Worm (Caenorhabditis elegans) whole organism, L4/young adult: ENCODE data around the gene pals-24.
A peak's percentile ranks its signal among the peaks of the same experiment; 100 is the strongest.
"Not testable (repeated sequence)": the region's sequence is repeated elsewhere in the genome, so short reads cannot be mapped to it uniquely, and the experiment has no call there.

Experiments
- W03F9.2 ChIP-seq: fragments of 150-350 bp; optimal IDR thresholded peaks from 2 replicates; lab custom pipeline; 2014; ENCODE audit warnings: missing biosample characterization, missing genetic modification characterization
- dao-5 ChIP-seq: sonication (generic microtip); optimal IDR thresholded peaks from 2 replicates; lab custom pipeline; 2016; ENCODE audit warnings: missing genotype, missing genetic modification characterization, moderate library complexity, missing compliant biosample characterization
- him-1 ChIP-seq: sonication (generic microtip); optimal IDR thresholded peaks from 2 replicates; lab custom pipeline; 2016; ENCODE audit warnings: missing genotype, missing genetic modification reagents, missing genetic modification characterization, missing compliant biosample characterization

Gene pals-24

ce11 chrIII:120199-120598 is at the start of gene pals-24:
pals-24 (plus strand) TSS chrIII:120435.
- no peak for TF ChIP-seq dao-5 (tag; lab: Kevin White, UChicago)
- no peak for TF ChIP-seq W03F9.2 (tag; lab: Kevin White, UChicago)
- no peak for TF ChIP-seq him-1

- no peak for TF ChIP-seq W03F9.2 (tag; lab: Kevin White, UChicago)
- TF ChIP-seq dao-5 (tag; lab: Kevin White, UChicago) = no peak
- no peak for TF ChIP-seq him-1
These were observed 48.2 kb upstream of the pals-24 start for ce11 chrIII:72078-72477.

DNA sequence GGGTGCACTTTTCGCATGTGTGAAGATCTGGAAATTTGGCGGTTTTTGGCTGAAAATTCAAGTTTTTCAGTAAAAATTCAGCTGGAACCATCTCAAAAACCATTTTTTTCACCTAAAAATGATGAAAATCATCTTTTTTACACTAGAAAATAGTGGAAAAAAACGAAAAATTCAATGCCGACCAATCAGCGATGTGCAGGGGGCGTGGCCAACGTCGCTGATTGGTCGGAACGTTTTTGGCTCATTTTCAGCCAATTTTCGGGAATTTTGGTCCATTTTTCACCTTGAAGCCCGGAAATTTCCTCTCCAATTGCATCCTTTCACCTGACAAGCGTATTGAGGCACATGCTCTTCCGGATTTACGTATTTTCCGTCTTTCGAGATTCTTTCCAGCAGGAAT is 35.9 kb upstream of the pals-24 start:
- TF ChIP-seq W03F9.2 (tag; lab: Kevin White, UChicago) (no peak), him-1 (no peak), dao-5 (tag; lab: Kevin White, UChicago) (no peak)

ce11 chrIII:86316-86715 is 33.9 kb upstream of the pals-24 start, which contains the start of gene attf-3:
attf-3 (minus strand) TSS chrIII:86384.
- no peak for TF ChIP-seq him-1
- peak; percentile 83 for TF ChIP-seq W03F9.2 (tag; lab: Kevin White, UChicago)

ce11 chrIII:87183-87582 is 33.1 kb upstream of the pals-24 start, which contains the start of the genes F54C4.4 and mrpl-40:
F54C4.4 (minus strand) TSS chrIII:87381.
mrpl-40 (plus strand) TSS chrIII:87559.
- TF ChIP-seq him-1 = no peak
- no peak for TF ChIP-seq W03F9.2 (tag; lab: Kevin White, UChicago)
- TF ChIP-seq dao-5 (tag; lab: Kevin White, UChicago) = no peak

DNA sequence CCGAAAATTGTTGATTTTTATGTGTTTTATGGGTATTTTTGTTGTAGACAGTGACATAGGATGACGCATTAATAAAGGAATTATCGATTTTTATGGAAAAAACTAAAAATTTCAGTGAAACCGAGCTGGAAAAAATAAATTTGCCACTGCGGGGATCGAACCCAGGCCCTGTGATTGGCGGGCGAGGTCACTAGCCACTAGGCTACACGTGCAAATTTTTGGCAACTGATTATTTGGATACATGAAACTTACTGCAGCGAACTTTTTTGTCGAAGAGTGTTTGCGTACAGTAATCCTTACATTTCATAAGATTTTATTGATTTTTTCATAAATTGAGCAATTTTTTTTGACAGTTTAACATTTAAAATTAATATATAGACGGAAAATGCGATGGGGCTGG is 31.1 kb upstream of the pals-24 start:
- TF ChIP-seq W03F9.2 (tag; lab: Kevin White, UChicago) (peak; percentile 40), dao-5 (tag; lab: Kevin White, UChicago) (no peak)

DNA sequence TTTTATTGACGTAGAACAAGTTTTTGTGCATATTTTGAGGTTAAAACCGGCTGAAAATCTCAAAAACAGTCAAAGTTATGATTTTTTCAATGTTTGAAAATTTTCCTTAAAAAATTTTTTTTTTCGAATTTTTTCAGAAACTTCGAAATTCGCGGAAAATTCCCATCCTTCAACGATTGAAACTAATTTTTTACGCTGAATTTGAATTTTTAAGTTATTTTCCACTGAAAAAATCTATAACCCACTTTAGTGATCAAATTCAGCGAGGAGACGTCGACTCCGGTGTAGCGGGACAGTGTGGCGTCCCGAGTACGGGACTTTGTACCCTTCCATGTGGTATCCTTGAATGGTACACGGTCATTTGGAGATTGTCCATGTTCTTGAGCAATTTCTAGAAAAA is 28.0 kb upstream of the pals-24 start:
- no peak for TF ChIP-seq dao-5 (tag; lab: Kevin White, UChicago)
- no peak for TF ChIP-seq W03F9.2 (tag; lab: Kevin White, UChicago)
- no peak for TF ChIP-seq him-1

- TF ChIP-seq dao-5 (tag; lab: Kevin White, UChicago) (no peak), him-1 (no peak), W03F9.2 (tag; lab: Kevin White, UChicago) (no peak)
These were observed 25.4 kb upstream of the pals-24 start, which contains the start of gene pat-4 for ce11 chrIII:94759-95330. pat-4 (minus strand) TSS chrIII:94809.

ce11 chrIII:96196-96595 is 24.0 kb upstream of the pals-24 start:
- TF ChIP-seq dao-5 (tag; lab: Kevin White, UChicago) = no peak
- no peak for TF ChIP-seq him-1

DNA sequence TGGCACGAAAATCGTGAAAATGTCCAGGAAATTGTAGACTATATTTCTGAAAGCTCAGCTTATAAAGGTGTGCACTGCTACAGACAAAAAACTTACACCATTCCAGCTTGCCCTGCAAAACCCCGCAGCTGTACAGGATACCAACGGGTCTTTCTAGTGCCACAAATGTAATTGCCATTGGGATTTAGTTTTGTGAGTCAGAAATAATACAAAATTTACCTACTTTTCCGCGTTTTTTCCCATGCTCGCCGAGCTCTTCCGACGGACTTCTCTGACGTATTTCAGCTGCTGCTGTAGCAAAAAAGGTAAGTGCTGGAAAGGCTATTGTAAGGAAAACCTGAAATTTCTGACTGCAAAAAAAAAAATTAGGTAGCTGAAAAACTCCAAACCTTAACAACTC is 23.2 kb upstream of the pals-24 start, which contains the start of gene C29F9.8:
TSS of gene C29F9.8 (minus strand) at position 101 of the 400 bp plus-strand sequence.
- not testable (repeated sequence) for TF ChIP-seq him-1; dao-5 (tag; lab: Kevin White, UChicago); W03F9.2 (tag; lab: Kevin White, UChicago)

ce11 chrIII:98822-99221 is 21.4 kb upstream of the pals-24 start, which contains the start of gene C29F9.9:
C29F9.9 (minus strand) TSS chrIII:98922.
- not testable (repeated sequence) for TF ChIP-seq dao-5 (tag; lab: Kevin White, UChicago); him-1; W03F9.2 (tag; lab: Kevin White, UChicago)

DNA sequence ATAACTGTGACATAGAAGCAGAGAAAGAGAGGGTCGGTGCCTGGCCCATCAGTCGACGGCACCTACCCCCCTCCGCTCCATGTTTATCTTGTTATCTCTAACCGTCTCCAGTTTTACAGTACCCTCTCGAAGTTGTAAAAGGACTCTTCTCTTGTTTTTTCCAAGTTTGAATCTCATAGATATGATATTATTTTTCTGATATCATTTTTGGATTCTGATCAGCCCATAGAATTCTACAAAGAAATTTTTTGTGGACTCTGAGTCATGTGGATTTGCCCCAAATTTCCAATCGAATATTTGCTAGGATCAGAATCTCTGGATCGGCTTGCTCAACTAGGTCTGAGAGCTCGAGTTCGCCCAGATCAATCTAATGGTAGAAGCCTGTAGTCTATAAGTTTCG is 5.6 kb upstream of the pals-24 start, which contains the start of gene C29F9.6:
TSS of gene C29F9.6 (plus strand) at position 301 of the 400 bp plus-strand sequence.
- TF ChIP-seq him-1 (no peak), dao-5 (tag; lab: Kevin White, UChicago) (no peak), W03F9.2 (tag; lab: Kevin White, UChicago) (no peak)

DNA sequence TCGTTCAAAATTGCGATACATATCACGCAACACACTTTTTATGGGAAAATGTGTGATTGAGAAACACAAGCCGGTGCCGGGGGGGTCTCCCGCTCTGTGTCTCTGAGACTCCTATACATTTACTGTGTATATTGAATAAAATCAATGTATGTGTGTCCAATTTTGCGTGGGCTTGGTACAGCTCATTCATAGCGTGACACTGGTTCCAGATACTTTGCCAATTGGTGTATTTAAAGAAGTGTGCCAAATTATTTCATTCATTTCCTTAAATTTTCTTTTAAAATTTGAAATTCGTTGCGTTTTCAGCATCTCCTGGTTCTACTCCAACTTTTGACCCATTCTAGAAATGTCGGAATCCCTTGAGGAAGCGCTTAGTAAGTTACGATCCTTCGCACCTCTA is 3.0 kb upstream of the pals-24 start, which contains the start of gene C29F9.5:
TSS of gene C29F9.5 (plus strand) at position 301 of the 400 bp plus-strand sequence.
- TF ChIP-seq dao-5 (tag; lab: Kevin White, UChicago) = no peak
- no peak for TF ChIP-seq W03F9.2 (tag; lab: Kevin White, UChicago)
- TF ChIP-seq him-1 = no peak

DNA sequence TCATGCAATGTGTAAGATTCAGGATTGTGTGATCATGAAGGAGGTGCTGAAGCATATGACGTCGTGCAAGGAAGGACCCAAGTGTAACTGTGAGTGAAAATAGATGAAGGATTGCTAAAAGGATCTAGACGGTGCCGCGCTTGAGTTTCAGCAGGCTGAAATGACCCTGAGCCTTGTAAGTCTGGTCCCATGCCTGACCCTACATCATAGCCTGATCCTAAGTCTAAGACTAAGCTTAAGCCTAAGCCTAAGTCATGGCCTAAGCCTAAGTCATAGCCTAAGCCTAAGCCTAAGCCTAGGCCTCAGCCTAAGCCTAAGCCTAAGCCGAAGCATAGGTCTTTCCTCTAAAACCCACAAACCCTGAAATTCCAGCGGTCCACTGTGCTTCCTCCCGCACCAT is 2.4 kb upstream of the pals-24 start:
- TF ChIP-seq W03F9.2 (tag; lab: Kevin White, UChicago) (no peak), dao-5 (tag; lab: Kevin White, UChicago) (no peak), him-1 (no peak)
